Worm (Caenorhabditis elegans): ENCODE results near the gene cyp-29A4.

DNA sequence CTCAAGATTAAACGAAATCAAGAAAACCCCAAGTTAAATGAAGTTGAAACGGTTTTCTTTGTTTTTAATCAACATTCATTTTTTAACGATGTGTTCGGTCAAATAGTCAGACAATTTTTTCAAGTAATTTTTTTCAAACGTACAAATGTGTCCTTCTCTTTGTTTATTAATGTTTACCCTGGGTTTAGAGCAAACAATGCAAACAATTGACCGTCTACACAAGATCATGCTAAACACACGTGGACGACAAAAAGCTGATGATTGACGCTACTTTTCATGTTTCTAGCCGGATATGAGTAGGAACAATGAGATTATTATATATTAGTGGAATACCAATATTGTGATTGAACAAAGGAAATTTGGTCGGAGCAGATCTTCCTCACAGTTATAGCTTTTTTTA, 33.1 kb upstream of the cyp-29A4 start:
- no peak for TF ChIP-seq flt-1 (GFP tag; IDR thresholded peaks at IDR 0.05)
- no peak for TF ChIP-seq aly-1 (tag; optimal IDR thresholded peaks at IDR 0.05)
- no peak for TF ChIP-seq hmbx-1 (tag; optimal IDR thresholded peaks at IDR 0.05)
- no peak for TF ChIP-seq ama-1 (optimal IDR thresholded peaks at IDR 0.05)
- no peak for TF ChIP-seq ceh-13 (GFP tag; optimal IDR thresholded peaks at IDR 0.05)
- TF ChIP-seq tbx-11 (GFP tag; IDR thresholded peaks at IDR 0.05): no peak
- TF ChIP-seq ceh-36 (tag; optimal IDR thresholded peaks at IDR 0.05): no peak
- TF ChIP-seq sea-1 (GFP tag; conservative IDR thresholded peaks at IDR 0.05): no peak
- TF ChIP-seq tbx-37 (GFP tag; conservative IDR thresholded peaks at IDR 0.05): no peak
- no peak for TF ChIP-seq B0310.2 (tag; optimal IDR thresholded peaks at IDR 0.05)

Data from whole organism, early embryonic.